Worm (Caenorhabditis elegans): Measurements from ENCODE around the gene fbxc-24.

ce11 chrII:950374-950773 is 40.9 kb upstream of the fbxc-24 start:
- TF ChIP-seq mab-5 (tag; optimal IDR thresholded peaks at IDR 0.05) (no peak), ztf-11 (tag; optimal IDR thresholded peaks at IDR 0.05) (no peak), ceh-83 (GFP tag; optimal IDR thresholded peaks at IDR 0.05) (no peak), blmp-1 (tag; optimal IDR thresholded peaks at IDR 0.05) (no peak), snpc-4 (tag; optimal IDR thresholded peaks at IDR 0.05) (no peak), nhr-12 (tag; optimal IDR thresholded peaks at IDR 0.05) (no peak), nhr-28 (tag; optimal IDR thresholded peaks at IDR 0.05) (no peak), pha-4 (tag; optimal IDR thresholded peaks at IDR 0.05) (no peak), mep-1 (tag; optimal IDR thresholded peaks at IDR 0.05) (no peak), cnd-1 (tag; optimal IDR thresholded peaks at IDR 0.05) (no peak), nhr-76 (tag; optimal IDR thresholded peaks at IDR 0.05) (no peak), lin-13 (tag; optimal IDR thresholded peaks at IDR 0.05) (no peak), elt-1 (tag; optimal IDR thresholded peaks at IDR 0.05; ENCODE audit: borderline replicate concordance, insufficient read depth) (no peak), hlh-1 (tag; optimal IDR thresholded peaks at IDR 0.05) (no peak)

Data from whole organism, mixed stage, embryonic.